Worm (Caenorhabditis elegans) whole organism, late embryonic: ENCODE results near the gene F54A3.5.

Experiments
- C38D4.7 ChIP-seq: fragments of 200-800 bp; sonication (Bioruptor generic); optimal IDR thresholded peaks from 2 replicates; lab custom pipeline; 2018; ENCODE audit warnings: mild to moderate bottlenecking, missing genetic modification characterization, moderate library complexity, missing compliant biosample characterization
- F13H6.1 ChIP-seq: sonication (generic microtip); optimal IDR thresholded peaks from 2 replicates; lab custom pipeline; 2016; ENCODE audit warnings: missing genetic modification characterization, missing compliant biosample characterization
- ceh-45 ChIP-seq: fragments of 200-800 bp; sonication (Bioruptor generic); IDR thresholded peaks from 2 replicates; pipeline ENCODE4 v1.3.6; 2022; ENCODE audit warnings: missing genetic modification reagents, missing genetic modification characterization, missing compliant biosample characterization
- eyg-1 ChIP-seq: sonication (generic microtip); optimal IDR thresholded peaks from 2 replicates; lab custom pipeline; 2016; ENCODE audit warnings: missing genotype, missing genetic modification characterization, missing compliant biosample characterization
- nhr-232 ChIP-seq: sonication (generic microtip); optimal IDR thresholded peaks from 2 replicates; lab custom pipeline; 2016; ENCODE audit warnings: missing genetic modification characterization, missing compliant biosample characterization
- syd-9 ChIP-seq: sonication (generic microtip); optimal IDR thresholded peaks from 2 replicates; lab custom pipeline; 2016; ENCODE audit warnings: mild to moderate bottlenecking, missing genetic modification characterization, moderate library complexity, missing compliant biosample characterization

- TF ChIP-seq eyg-1 (no peak), syd-9 (no peak), C38D4.7 (GFP tag; lab: Kevin White, UChicago) (no peak), nhr-232 (tag; lab: Kevin White, UChicago) (no peak), F13H6.1 (tag; lab: Kevin White, UChicago) (no peak), ceh-45 (GFP tag; lab: Robert Waterston, UW) (no peak)
Observed at ce11 chrII:2233240-2233639, 7.7 kb upstream of the F54A3.5 start, which contains the start of gene cct-3.
